Worm (Caenorhabditis elegans): ENCODE results near the gene H03G16.1.

- TF ChIP-seq ztf-29 (GFP tag; IDR thresholded peaks at IDR 0.05) (no peak), klf-2 (GFP tag; conservative IDR thresholded peaks at IDR 0.05) (no peak), tab-1 (GFP tag; IDR thresholded peaks at IDR 0.05) (0 out of 2 replicates have a peak, but pooled peaks have one; percentile 45), flt-1 (GFP tag; IDR thresholded peaks at IDR 0.05) (0 out of 2 replicates have a peak, but pooled peaks have one; percentile 12), ref-1 (GFP tag; conservative IDR thresholded peaks at IDR 0.05) (no peak), med-1 (GFP tag; optimal IDR thresholded peaks at IDR 0.05; ENCODE audit: insufficient read depth) (no peak), ztf-23 (GFP tag; IDR thresholded peaks at IDR 0.05) (0 out of 2 replicates have a peak, but pooled peaks have one; percentile 26)
Observed at ce11 chrX:15100369-15100963, 46.8 kb downstream of the H03G16.1 start, which contains the start of gene dhhc-1.

Data from whole organism, midembryonic.